ENCODE assay signal across 3 fruit fly cellular contexts in genomic region chrX:3044798-3045197, dm6.
TF ChIP-seq lines count a peak whose summit lies in the region.

No protein-coding gene starts in this region.

TF ChIP-seq in whole organism, embryonic, 481 proteins besides CTCF, POLR2A, EP300 and RAD21 (continued from another document):
- TF ChIP-seq CG8290 (GFP tag; optimal IDR thresholded peaks at IDR 0.05; lab: Kevin White, UChicago) (no peak), CG8290 (tag; optimal IDR thresholded peaks at IDR 0.05; lab: Kevin White, UChicago) (peak in 1 of 2 experiments; percentile 0), tap (tag; optimal IDR thresholded peaks at IDR 0.05; lab: Kevin White, UChicago) (no peak), onecut (GFP tag; IDR thresholded peaks at IDR 0.05; lab: Robert Waterston, UW) (no peak), CG11695 (GFP tag; IDR thresholded peaks at IDR 0.05; lab: Robert Waterston, UW) (no peak), Rfx (GFP tag; IDR thresholded peaks at IDR 0.05; lab: Robert Waterston, UW) (peak; percentile 44), CG17186 (GFP tag; optimal IDR thresholded peaks at IDR 0.05; lab: Kevin White, UChicago) (no peak), nom (GFP tag; optimal IDR thresholded peaks at IDR 0.05; lab: Kevin White, UChicago) (peak; percentile 88), CG7357 (GFP tag; IDR thresholded peaks at IDR 0.05; lab: Robert Waterston, UW) (no peak), CG31224 (GFP tag; IDR thresholded peaks at IDR 0.05; lab: Robert Waterston, UW) (no peak), CG12769 (tag; optimal IDR thresholded peaks at IDR 0.05; lab: Kevin White, UChicago) (peak; percentile 32), sens (GFP tag; lab: Kevin White, UChicago) (peak; percentile 75), bsh (GFP tag; optimal IDR thresholded peaks at IDR 0.05; lab: Kevin White, UChicago) (peak; percentile 22 to 73), Abd-B (GFP tag; optimal IDR thresholded peaks at IDR 0.05; lab: Kevin White, UChicago) (no peak), CG10979 (tag; optimal IDR thresholded peaks at IDR 0.05; lab: Kevin White, UChicago) (peak; percentile 8), D19B (GFP tag; optimal IDR thresholded peaks at IDR 0.05; lab: Kevin White, UChicago) (no peak), Hr39 (optimal IDR thresholded peaks at IDR 0.05; lab: Kevin White, UChicago) (no peak), CG2712 (tag; optimal IDR thresholded peaks at IDR 0.05; lab: Kevin White, UChicago) (peak; percentile 33), zfh1 (GFP tag; IDR thresholded peaks at IDR 0.05; lab: Robert Waterston, UW) (peak; percentile 30; the same call in 1 of the 3 replicates), CG3726 (GFP tag; IDR thresholded peaks at IDR 0.05; lab: Robert Waterston, UW) (no peak), seq (GFP tag; IDR thresholded peaks at IDR 0.05; lab: Robert Waterston, UW) (no peak), CG30403 (GFP tag; optimal IDR thresholded peaks at IDR 0.05; lab: Kevin White, UChicago) (peak; percentile 7), lmd (GFP tag; IDR thresholded peaks at IDR 0.05; lab: Robert Waterston, UW) (peak; percentile 28; the same call in 1 of the 2 replicates), vvl (GFP tag; IDR thresholded peaks at IDR 0.05; lab: Robert Waterston, UW) (no peak), CG14710 (tag; optimal IDR thresholded peaks at IDR 0.05; lab: Kevin White, UChicago) (peak; percentile 9), phol (tag; optimal IDR thresholded peaks at IDR 0.05; lab: Kevin White, UChicago) (peak; percentile 8), Ada2b (GFP tag; IDR thresholded peaks at IDR 0.05; lab: Robert Waterston, UW) (no peak), CG6272 (GFP tag; IDR thresholded peaks at IDR 0.05; lab: Robert Waterston, UW) (no peak), Chrac-16 (GFP tag; optimal IDR thresholded peaks at IDR 0.05; lab: Kevin White, UChicago) (peak; percentile 36), grau (tag; optimal IDR thresholded peaks at IDR 0.05; lab: Kevin White, UChicago) (peak; percentile 9), CG13775 (GFP tag; optimal IDR thresholded peaks at IDR 0.05; lab: Kevin White, UChicago) (no peak), CG1603 (tag; optimal IDR thresholded peaks at IDR 0.05; lab: Kevin White, UChicago) (peak; percentile 38), hkb (optimal IDR thresholded peaks at IDR 0.05; lab: Kevin White, UChicago) (no peak), hkb (GFP tag; IDR thresholded peaks at IDR 0.05; lab: Robert Waterston, UW) (no peak), CG32532 (GFP tag; IDR thresholded peaks at IDR 0.05; lab: Robert Waterston, UW) (0 out of 2 replicates have a peak, but pooled peaks have one; percentile 36), CG11504 (tag; optimal IDR thresholded peaks at IDR 0.05; lab: Kevin White, UChicago) (peak; percentile 10), CG6765 (GFP tag; optimal IDR thresholded peaks at IDR 0.05; lab: Kevin White, UChicago) (no peak), dmrt11E (tag; optimal IDR thresholded peaks at IDR 0.05; lab: Kevin White, UChicago) (peak; percentile 26), PHDP (tag; optimal IDR thresholded peaks at IDR 0.05; lab: Kevin White, UChicago) (peak; percentile 8), CG2120 (GFP tag; optimal IDR thresholded peaks at IDR 0.05; lab: Kevin White, UChicago) (peak; percentile 38), CG15269 (tag; optimal IDR thresholded peaks at IDR 0.05; lab: Kevin White, UChicago) (peak; percentile 2)

TF ChIP-seq in whole organism, prepupa, 60 proteins besides CTCF, POLR2A, EP300 and RAD21 (continued from another document):
- TF ChIP-seq CG3919 (GFP tag; optimal IDR thresholded peaks at IDR 0.05; lab: Kevin White, UChicago) (peak; percentile 89), Eip93F (GFP tag; optimal IDR thresholded peaks at IDR 0.05; lab: Kevin White, UChicago) (no peak), CG11294 (GFP tag; IDR thresholded peaks at IDR 0.05; lab: Robert Waterston, UW) (peak; percentile 84), CG34406 (GFP tag; optimal IDR thresholded peaks at IDR 0.05; lab: Kevin White, UChicago) (peak; percentile 65), vri (GFP tag; optimal IDR thresholded peaks at IDR 0.05; lab: Kevin White, UChicago) (peak; percentile 15), CG11762 (GFP tag; optimal IDR thresholded peaks at IDR 0.05; lab: Kevin White, UChicago; ENCODE audit: insufficient read depth) (peak; percentile 75), Blimp-1 (GFP tag; optimal IDR thresholded peaks at IDR 0.05; lab: Kevin White, UChicago) (no peak), CG4318 (GFP tag; optimal IDR thresholded peaks at IDR 0.05; lab: Kevin White, UChicago) (peak; percentile 84), Eip78C (GFP tag; lab: Kevin White, UChicago) (peak; percentile 96), CG6854 (GFP tag; optimal IDR thresholded peaks at IDR 0.05; lab: Kevin White, UChicago) (no peak), salr (GFP tag; optimal IDR thresholded peaks at IDR 0.05; lab: Kevin White, UChicago) (peak; percentile 77 to 88), Eip75B (GFP tag; optimal IDR thresholded peaks at IDR 0.05; lab: Kevin White, UChicago) (peak; percentile 88), CG6792 (GFP tag; optimal IDR thresholded peaks at IDR 0.05; lab: Kevin White, UChicago) (peak; percentile 76), CG8119 (GFP tag; IDR thresholded peaks at IDR 0.05; lab: Robert Waterston, UW) (peak; percentile 95), spab (GFP tag; optimal IDR thresholded peaks at IDR 0.05; lab: Kevin White, UChicago) (peak; percentile 85), CG8632 (GFP tag; optimal IDR thresholded peaks at IDR 0.05; lab: Kevin White, UChicago) (peak; percentile 72), Ets21C (GFP tag; optimal IDR thresholded peaks at IDR 0.05; lab: Kevin White, UChicago) (no peak), CG15336 (GFP tag; IDR thresholded peaks at IDR 0.05; lab: Robert Waterston, UW) (peak; percentile 94), achi (GFP tag; optimal IDR thresholded peaks at IDR 0.05; lab: Kevin White, UChicago) (peak; percentile 88), CG3032 (tag; optimal IDR thresholded peaks at IDR 0.05; lab: Kevin White, UChicago) (peak; percentile 92), esn (GFP tag; optimal IDR thresholded peaks at IDR 0.05; lab: Kevin White, UChicago) (peak; percentile 18), CG1621 (tag; optimal IDR thresholded peaks at IDR 0.05; lab: Kevin White, UChicago) (peak; percentile 91), Hr38 (GFP tag; optimal IDR thresholded peaks at IDR 0.05; lab: Kevin White, UChicago) (peak; percentile 20), OdsH (GFP tag; optimal IDR thresholded peaks at IDR 0.05; lab: Kevin White, UChicago) (peak; percentile 88), lz (GFP tag; optimal IDR thresholded peaks at IDR 0.05; lab: Kevin White, UChicago) (peak; percentile 34), net (GFP tag; optimal IDR thresholded peaks at IDR 0.05; lab: Kevin White, UChicago) (peak; percentile 87), CG8319 (GFP tag; optimal IDR thresholded peaks at IDR 0.05; lab: Kevin White, UChicago) (peak; percentile 61), CG6163 (GFP tag; IDR thresholded peaks at IDR 0.05; lab: Robert Waterston, UW) (peak; percentile 96), Sox15 (GFP tag; optimal IDR thresholded peaks at IDR 0.05; lab: Kevin White, UChicago) (peak; percentile 54), eg (GFP tag; IDR thresholded peaks at IDR 0.05; lab: Robert Waterston, UW) (peak; percentile 94), Gug (GFP tag; IDR thresholded peaks at IDR 0.05; lab: Robert Waterston, UW) (peak; percentile 88), Sox102F (GFP tag; optimal IDR thresholded peaks at IDR 0.05; lab: Kevin White, UChicago) (no peak), Met (GFP tag; optimal IDR thresholded peaks at IDR 0.05; lab: Kevin White, UChicago) (peak; percentile 16), Hr39 (GFP tag; optimal IDR thresholded peaks at IDR 0.05; lab: Kevin White, UChicago) (peak; percentile 9), CG7368 (GFP tag; optimal IDR thresholded peaks at IDR 0.05; lab: Kevin White, UChicago) (peak; percentile 80), acj6 (GFP tag; optimal IDR thresholded peaks at IDR 0.05; lab: Kevin White, UChicago) (peak; percentile 89), CG6808 (GFP tag; optimal IDR thresholded peaks at IDR 0.05; lab: Kevin White, UChicago) (peak; percentile 89)

TF ChIP-seq in whole organism, wandering third instar larva, 38 proteins besides CTCF, POLR2A, EP300 and RAD21 (continued from another document):
- no peak for TF ChIP-seq dl (GFP tag; optimal IDR thresholded peaks at IDR 0.05; lab: Kevin White, UChicago; ENCODE audit: insufficient read depth in 1 of 2, partially characterized antibody in 2 of 2)
- TF ChIP-seq sv (GFP tag; optimal IDR thresholded peaks at IDR 0.05; lab: Kevin White, UChicago): no peak
- peak; percentile 57 for TF ChIP-seq br (GFP tag; optimal IDR thresholded peaks at IDR 0.05; lab: Kevin White, UChicago)
- peak; percentile 16 for TF ChIP-seq woc (GFP tag; optimal IDR thresholded peaks at IDR 0.05; lab: Kevin White, UChicago)
- no peak for TF ChIP-seq Rel (GFP tag; optimal IDR thresholded peaks at IDR 0.05; lab: Kevin White, UChicago)
- TF ChIP-seq Rel (tag; optimal IDR thresholded peaks at IDR 0.05; lab: Kevin White, UChicago): peak; percentile 0
- TF ChIP-seq rgr (GFP tag; optimal IDR thresholded peaks at IDR 0.05; lab: Kevin White, UChicago): peak; percentile 59
